Fruit fly (Drosophila melanogaster) whole organism, wandering third instar larva: ENCODE results near the gene slp2.

ENCODE experiments used
- Abd-B ChIP-seq: fragments of >200 bp; optimal IDR thresholded peaks from 2 replicates; lab custom pipeline; 2017; ENCODE audit warnings: missing biosample characterization, missing genetic modification characterization
- CG9705 ChIP-seq: fragments of 200-800 bp; sonication (Bioruptor generic); optimal IDR thresholded peaks from 2 replicates; lab custom pipeline; 2018; ENCODE audit warnings: missing biosample characterization, mild to moderate bottlenecking, missing genetic modification characterization
- CrebA ChIP-seq: fragments of 200-800 bp; sonication (Bioruptor generic); optimal IDR thresholded peaks from 2 replicates; lab custom pipeline; 2016; ENCODE audit warnings: missing biosample characterization, mild to moderate bottlenecking, missing genetic modification characterization, borderline replicate concordance
- Dfd ChIP-seq: fragments of >200 bp; optimal IDR thresholded peaks from 2 replicates; lab custom pipeline; 2017; ENCODE audit warnings: missing biosample characterization, missing genetic modification characterization
- Dif ChIP-seq: fragments of 200-275, 200-300 bp; sonication (Bioruptor generic); optimal IDR thresholded peaks from 2 replicates; lab custom pipeline; 2018; ENCODE audit warnings: missing biosample characterization, missing genetic modification characterization; ENCODE audit not compliant: partially characterized antibody
- GATAd ChIP-seq: sonication (Bioruptor generic); optimal IDR thresholded peaks from 2 replicates; lab custom pipeline; 2016; ENCODE audit warnings: missing biosample characterization, missing genetic modification characterization
- HLH106 ChIP-seq: fragments of 200-800 bp; optimal IDR thresholded peaks from 3 replicates; lab custom pipeline; 2019; ENCODE audit warnings: missing biosample characterization, mild to moderate bottlenecking, missing genetic modification characterization, moderate library complexity
- Hr78 ChIP-seq: fragments of >200 bp; optimal IDR thresholded peaks from 2 replicates; lab custom pipeline; 2017; ENCODE audit warnings: missing biosample characterization, missing genetic modification characterization
- Hr83 ChIP-seq: fragments of 200-300 bp; sonication (Bioruptor generic); optimal IDR thresholded peaks from 2 replicates; lab custom pipeline; 2016; ENCODE audit warnings: missing biosample characterization, mild to moderate bottlenecking, missing genetic modification characterization, moderate library complexity; ENCODE audit not compliant: poor library complexity, severe bottlenecking
- Jra ChIP-seq: sonication (Bioruptor generic); optimal IDR thresholded peaks from 2 replicates; lab custom pipeline; 2016; ENCODE audit warnings: missing biosample characterization, missing genetic modification characterization
- Mio ChIP-seq: sonication (Bioruptor generic); optimal IDR thresholded peaks from 2 replicates; lab custom pipeline; 2016; ENCODE audit warnings: missing biosample characterization, missing genetic modification characterization
- OdsH ChIP-seq: fragments of 200-800 bp; sonication (Bioruptor generic); optimal IDR thresholded peaks from 2 replicates; lab custom pipeline; 2016; ENCODE audit warnings: missing biosample characterization, mild to moderate bottlenecking, missing genetic modification characterization
- Rel ChIP-seq, 2 experiments: fragments of 200-800 bp; sonication (Bioruptor generic) in 1 of 2; optimal IDR thresholded peaks; 2 replicates in 1 of 2; 3 replicates in 1 of 2; lab custom pipeline; 2016 to 2019; ENCODE audit warnings: mild to moderate bottlenecking in 2 of 2, missing biosample characterization in 2 of 2, missing genetic modification characterization in 2 of 2, moderate library complexity in 1 of 2
- Sp1 ChIP-seq: fragments of 200-800 bp; sonication (Bioruptor generic); optimal IDR thresholded peaks from 3 replicates; lab custom pipeline; 2019; ENCODE audit warnings: missing biosample characterization, mild to moderate bottlenecking, missing genetic modification characterization, moderate library complexity
- br ChIP-seq: fragments of 200-800 bp; sonication (Bioruptor generic); optimal IDR thresholded peaks from 2 replicates; lab custom pipeline; 2016; ENCODE audit warnings: missing biosample characterization, missing genetic modification characterization
- brk ChIP-seq: fragments of 200-800 bp; sonication (Bioruptor generic); optimal IDR thresholded peaks from 2 replicates; lab custom pipeline; 2016; ENCODE audit warnings: missing biosample characterization, mild to moderate bottlenecking, missing genetic modification characterization
- dl ChIP-seq, 2 experiments: fragments of 175-275, 200-275 bp in 1 of 2; fragments of 200-275 bp in 1 of 2; sonication (Bioruptor generic); optimal IDR thresholded peaks; lab custom pipeline; 2018; ENCODE audit warnings: mild to moderate bottlenecking in 2 of 2, missing biosample characterization in 2 of 2, missing genetic modification characterization in 2 of 2, moderate library complexity in 2 of 2; ENCODE audit not compliant: partially characterized antibody in 2 of 2, insufficient read depth in 1 of 2
- dsf ChIP-seq: sonication (Bioruptor generic); optimal IDR thresholded peaks from 2 replicates; lab custom pipeline; 2016; ENCODE audit warnings: missing biosample characterization, missing genetic modification characterization, borderline replicate concordance
- ey ChIP-seq: fragments of 200-800 bp; sonication (Bioruptor generic); optimal IDR thresholded peaks from 2 replicates; lab custom pipeline; 2016; ENCODE audit warnings: missing biosample characterization, missing genetic modification characterization
- foxo ChIP-seq, 2 experiments: fragments of 200-800 bp; sonication (Bioruptor generic); optimal IDR thresholded peaks; 2 replicates in 1 of 2; 3 replicates in 1 of 2; lab custom pipeline; 2016 to 2017; ENCODE audit warnings: missing biosample characterization in 2 of 2, missing genetic modification characterization in 2 of 2
- fru ChIP-seq: fragments of 200-800 bp; sonication (Bioruptor generic); optimal IDR thresholded peaks from 3 replicates; lab custom pipeline; 2016; ENCODE audit warnings: missing biosample characterization, mild to moderate bottlenecking, missing genetic modification characterization
- h ChIP-seq: fragments of 200-800 bp; sonication (Bioruptor generic); optimal IDR thresholded peaks from 3 replicates; lab custom pipeline; 2016; ENCODE audit warnings: missing biosample characterization, mild to moderate bottlenecking, missing genetic modification characterization
- jim ChIP-seq: fragments of 175-275, 200-325 bp; sonication (Bioruptor generic); optimal IDR thresholded peaks from 2 replicates; lab custom pipeline; 2016; ENCODE audit warnings: missing biosample characterization, mild to moderate bottlenecking, missing genetic modification characterization
- lola ChIP-seq: fragments of >200 bp; optimal IDR thresholded peaks from 2 replicates; lab custom pipeline; 2017; ENCODE audit warnings: missing biosample characterization, missing genetic modification characterization
- pan ChIP-seq: fragments of >200 bp; optimal IDR thresholded peaks from 2 replicates; lab custom pipeline; 2017
- sage ChIP-seq: fragments of 200-800 bp; sonication (Bioruptor generic); optimal IDR thresholded peaks from 2 replicates; lab custom pipeline; 2016; ENCODE audit warnings: missing biosample characterization, mild to moderate bottlenecking, missing genetic modification characterization
- sv ChIP-seq: fragments of 200-800 bp; sonication (Bioruptor generic); optimal IDR thresholded peaks from 3 replicates; lab custom pipeline; 2016; ENCODE audit warnings: missing biosample characterization, missing genetic modification characterization
- tai ChIP-seq: sonication (Bioruptor generic); optimal IDR thresholded peaks from 2 replicates; lab custom pipeline; 2016; ENCODE audit warnings: missing biosample characterization, missing genetic modification characterization
- usp ChIP-seq: fragments of >200 bp; optimal IDR thresholded peaks from 2 replicates; lab custom pipeline; 2017; ENCODE audit warnings: missing biosample characterization, missing genetic modification characterization
- woc ChIP-seq: sonication (Bioruptor generic); optimal IDR thresholded peaks from 2 replicates; lab custom pipeline; 2016; ENCODE audit warnings: missing biosample characterization, mild to moderate bottlenecking, missing genetic modification characterization

Gene slp2

DNA sequence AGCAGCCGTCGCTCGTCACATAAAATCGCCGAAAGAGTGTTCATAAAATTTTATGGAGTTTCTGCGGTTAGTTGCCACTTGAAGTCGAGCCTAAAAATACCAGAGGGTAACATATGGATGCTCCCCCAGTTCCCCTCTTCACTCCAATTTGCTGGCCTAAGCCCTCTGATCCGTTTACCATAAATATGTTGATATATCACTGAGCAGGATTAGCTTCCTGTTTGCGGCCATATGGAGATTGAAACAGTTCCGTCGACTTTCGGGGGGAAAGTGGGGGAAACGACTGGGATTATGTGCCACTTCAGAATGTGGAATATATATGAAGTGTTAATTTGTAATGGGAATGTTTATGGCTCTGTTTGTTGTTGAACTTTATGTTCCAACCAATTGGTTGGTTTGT lies 22.5 kb upstream of the slp2 start:
- no peak for TF ChIP-seq HLH106 (tag; lab: Kevin White, UChicago)
- no peak for TF ChIP-seq sage (GFP tag; lab: Kevin White, UChicago)
- TF ChIP-seq foxo (GFP tag; optimal IDR thresholded peaks at IDR 0.05; lab: Kevin White, UChicago), result no peak
- TF ChIP-seq sv (GFP tag; lab: Kevin White, UChicago), result no peak
- TF ChIP-seq tai, result no peak
- no peak for TF ChIP-seq woc (GFP tag; lab: Kevin White, UChicago)
- TF ChIP-seq Dif (GFP tag; lab: Kevin White, UChicago), result no peak
- no peak for TF ChIP-seq jim
- no peak for TF ChIP-seq Rel (GFP tag; optimal IDR thresholded peaks at IDR 0.05; lab: Kevin White, UChicago)
- TF ChIP-seq Rel (tag; optimal IDR thresholded peaks at IDR 0.05; lab: Kevin White, UChicago), result no peak
- TF ChIP-seq Dfd, result no peak
- TF ChIP-seq, all 38 proteins: peak for 0

- TF ChIP-seq brk (GFP tag; lab: Kevin White, UChicago) (no peak), tai (no peak), Dif (GFP tag; lab: Kevin White, UChicago) (no peak), Sp1 (no peak), woc (GFP tag; lab: Kevin White, UChicago) (no peak), Dfd (no peak), HLH106 (tag; lab: Kevin White, UChicago) (no peak), Abd-B (GFP tag; lab: Kevin White, UChicago) (no peak), GATAd (GFP tag; lab: Kevin White, UChicago) (no peak), CG9705 (GFP tag; lab: Kevin White, UChicago) (no peak), usp (GFP tag; lab: Kevin White, UChicago) (no peak), Mio (GFP tag; lab: Kevin White, UChicago) (no peak), Hr78 (GFP tag; lab: Kevin White, UChicago) (no peak), jim (no peak), CrebA (GFP tag; lab: Kevin White, UChicago) (no peak), foxo (GFP tag; optimal IDR thresholded peaks at IDR 0.05; lab: Kevin White, UChicago) (no peak)
Observed at dm6 chr2L:3818903-3819302, 17.7 kb upstream of the slp2 start.

DNA sequence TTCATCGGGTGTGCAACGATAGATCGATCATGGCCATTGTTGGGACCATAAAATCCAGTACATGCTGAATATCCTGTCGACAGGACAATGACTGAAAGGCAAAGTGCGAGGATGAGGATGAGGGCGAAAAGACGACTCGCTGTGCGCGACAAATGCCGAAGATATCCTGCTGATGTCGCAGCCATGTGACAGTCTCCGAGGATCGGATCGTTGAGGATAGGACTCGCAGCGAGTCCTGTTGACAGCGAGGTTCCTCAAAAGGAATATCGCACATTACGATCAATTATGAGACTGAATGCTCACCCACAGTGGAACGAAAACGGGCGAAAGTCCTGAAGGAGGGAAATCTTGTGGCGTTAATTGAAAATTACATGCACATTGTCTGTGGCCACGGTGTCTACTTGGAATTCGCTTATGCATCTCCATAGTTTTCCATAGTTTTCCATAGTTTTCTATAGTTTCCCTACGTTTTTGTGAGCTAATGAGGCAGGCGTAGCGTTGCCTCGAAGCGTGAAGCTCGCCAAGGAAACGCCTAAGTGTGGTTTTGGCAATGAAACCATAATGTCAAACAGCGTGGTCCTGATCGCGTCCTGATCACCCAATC lies 14.1 kb upstream of the slp2 start:
- TF ChIP-seq pan (no peak), Hr78 (GFP tag; lab: Kevin White, UChicago) (no peak), sage (GFP tag; lab: Kevin White, UChicago) (no peak), OdsH (GFP tag; lab: Kevin White, UChicago) (no peak), woc (GFP tag; lab: Kevin White, UChicago) (no peak), Jra (GFP tag; lab: Kevin White, UChicago) (no peak), br (GFP tag; lab: Kevin White, UChicago) (no peak), fru (GFP tag; lab: Kevin White, UChicago) (no peak)

dm6 chr2L:3823835-3824234 lies 12.8 kb upstream of the slp2 start:
- TF ChIP-seq jim (no peak), fru (GFP tag; lab: Kevin White, UChicago) (no peak), dl (GFP tag; optimal IDR thresholded peaks at IDR 0.05; lab: Kevin White, UChicago; ENCODE audit: insufficient read depth in 1 of 2, partially characterized antibody in 2 of 2) (no peak), dsf (GFP tag; lab: Kevin White, UChicago) (no peak), Hr83 (GFP tag; lab: Kevin White, UChicago) (no peak), h (no peak), Hr78 (GFP tag; lab: Kevin White, UChicago) (no peak), ey (no peak), OdsH (GFP tag; lab: Kevin White, UChicago) (no peak), Jra (GFP tag; lab: Kevin White, UChicago) (no peak), sv (GFP tag; lab: Kevin White, UChicago) (no peak), Rel (GFP tag; optimal IDR thresholded peaks at IDR 0.05; lab: Kevin White, UChicago) (no peak), Rel (tag; optimal IDR thresholded peaks at IDR 0.05; lab: Kevin White, UChicago) (no peak), tai (no peak), woc (GFP tag; lab: Kevin White, UChicago) (no peak), Dif (GFP tag; lab: Kevin White, UChicago) (no peak), usp (GFP tag; lab: Kevin White, UChicago) (no peak), lola (GFP tag; lab: Kevin White, UChicago) (no peak)
